Worm (Caenorhabditis elegans): ENCODE results near the gene nhr-120.

DNA sequence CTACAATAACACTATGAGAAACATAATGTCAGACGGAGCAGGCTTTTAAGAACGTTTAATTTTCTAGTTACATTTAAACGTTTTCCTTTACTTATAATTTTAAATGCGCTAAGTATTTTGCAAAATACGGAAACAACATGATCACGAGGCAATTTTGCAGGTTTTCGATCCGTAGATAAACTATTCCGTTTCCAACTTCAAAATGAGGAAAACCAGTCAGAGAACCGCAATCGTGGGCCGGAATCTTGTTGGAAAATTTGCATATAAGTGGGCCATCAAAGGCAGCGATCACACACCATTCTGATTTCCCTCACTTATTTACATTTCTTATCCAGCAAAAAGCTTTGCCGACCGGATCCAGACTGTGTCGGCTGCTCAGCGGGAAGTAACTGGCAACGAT is 32.1 kb upstream of the nhr-120 start, which contains the start of gene col-172:
- TF ChIP-seq ztf-29 (GFP tag; IDR thresholded peaks at IDR 0.05) (no peak), tab-1 (GFP tag; IDR thresholded peaks at IDR 0.05) (no peak), ztf-23 (GFP tag; IDR thresholded peaks at IDR 0.05) (no peak), med-1 (GFP tag; optimal IDR thresholded peaks at IDR 0.05; ENCODE audit: insufficient read depth) (no peak), ref-1 (GFP tag; conservative IDR thresholded peaks at IDR 0.05) (no peak), flt-1 (GFP tag; IDR thresholded peaks at IDR 0.05) (no peak)
